Worm (Caenorhabditis elegans) whole organism, L4 larva: Measurements from ENCODE around the gene twk-20.
A peak's percentile ranks its signal among the peaks of the same experiment; 100 is the strongest.

ENCODE experiments used
- D1046.2 ChIP-seq: fragments of 200-800 bp; sonication (Bioruptor generic); IDR thresholded peaks from 2 replicates; pipeline ENCODE4 v1.3.6; 2022; ENCODE audit warnings: missing genetic modification characterization, missing compliant biosample characterization
- F26F4.8 ChIP-seq: fragments of 200-800 bp; sonication (Bioruptor generic); conservative IDR thresholded peaks from 2 replicates; pipeline ENCODE4 v1.3.6; 2022; ENCODE audit warnings: missing genetic modification characterization, missing compliant biosample characterization
- F37D6.2 ChIP-seq: sonication (generic microtip); optimal IDR thresholded peaks from 2 replicates; lab custom pipeline; 2016; ENCODE audit warnings: mild to moderate bottlenecking, missing genetic modification characterization, missing compliant biosample characterization
- R02D3.7 ChIP-seq: fragments of 150-350 bp; sonication (generic microtip); optimal IDR thresholded peaks from 3 replicates; lab custom pipeline; 2014; ENCODE audit warnings: missing biosample characterization, missing genetic modification characterization
- T26A8.4 ChIP-seq: fragments of 200-800 bp; sonication (Bioruptor generic); IDR thresholded peaks from 2 replicates; pipeline ENCODE4 v1.3.6; 2022; ENCODE audit warnings: missing genetic modification characterization, missing compliant biosample characterization
- Y48G9A.11 ChIP-seq: fragments of 200-800 bp; sonication (Bioruptor generic); IDR thresholded peaks from 2 replicates; pipeline ENCODE4 v1.3.6; 2022; ENCODE audit warnings: missing genetic modification reagents, missing genetic modification characterization, missing compliant biosample characterization
- Y5F2A.4 ChIP-seq: fragments of 200-800 bp; sonication (Bioruptor generic); optimal IDR thresholded peaks from 2 replicates; lab custom pipeline; 2018; ENCODE audit warnings: mild to moderate bottlenecking, missing genetic modification characterization, missing compliant biosample characterization
- Y75B8A.6 ChIP-seq: fragments of 200-800 bp; sonication (Bioruptor generic); IDR thresholded peaks from 2 replicates; pipeline ENCODE4 v1.3.6; 2022; ENCODE audit warnings: missing genetic modification reagents, missing genetic modification characterization, missing compliant biosample characterization
- ZK337.2 ChIP-seq: fragments of 200-800 bp; sonication (Bioruptor generic); IDR thresholded peaks from 2 replicates; pipeline ENCODE4 v1.3.6; 2022; ENCODE audit warnings: missing genetic modification reagents, missing genetic modification characterization, missing compliant biosample characterization
- ZK546.5 ChIP-seq, 2 experiments: sonication (generic microtip); optimal IDR thresholded peaks; 2 replicates each; lab custom pipeline; 2017; ENCODE audit warnings: missing biosample characterization in 2 of 2, missing genetic modification characterization in 2 of 2
- aha-1 ChIP-seq: fragments of 150-350 bp; peaks from one replicate; lab custom pipeline; 2014; ENCODE audit warnings: missing biosample characterization, missing genetic modification characterization
- attf-4 ChIP-seq: sonication (generic microtip); optimal IDR thresholded peaks from 3 replicates; lab custom pipeline; 2017; ENCODE audit warnings: missing biosample characterization, missing genetic modification characterization
- ceh-32 ChIP-seq: sonication (generic microtip); optimal IDR thresholded peaks from 2 replicates; lab custom pipeline; 2016; ENCODE audit warnings: mild to moderate bottlenecking, missing genetic modification characterization, missing compliant biosample characterization; ENCODE audit not compliant: poor library complexity
- ces-1 ChIP-seq: fragments of 150-350 bp; sonication (generic microtip); optimal IDR thresholded peaks from 4 replicates; lab custom pipeline; 2014; ENCODE audit warnings: missing biosample characterization, missing genetic modification reagents, missing genetic modification characterization
- daf-12 ChIP-seq: fragments of 150-350 bp; optimal IDR thresholded peaks from 2 replicates; lab custom pipeline; 2014; ENCODE audit warnings: missing biosample characterization, missing genetic modification reagents, missing genetic modification characterization
- daf-16 ChIP-seq, 3 experiments: sonication (generic microtip); optimal IDR thresholded peaks; 2 replicates each; lab custom pipeline; 2016 to 2017; ENCODE audit warnings: missing genetic modification characterization in 3 of 3, missing genetic modification reagents in 3 of 3, mild to moderate bottlenecking in 2 of 3, missing compliant biosample characterization in 2 of 3, missing biosample characterization in 1 of 3, moderate library complexity in 1 of 3
- daf-8 ChIP-seq: fragments of 200-800 bp; sonication (Bioruptor generic); IDR thresholded peaks from 2 replicates; pipeline ENCODE4 v1.3.6; 2022; ENCODE audit warnings: missing genetic modification characterization, missing compliant biosample characterization
- egl-43 ChIP-seq: fragments of 200-800 bp; sonication (Bioruptor generic); IDR thresholded peaks from 2 replicates; pipeline ENCODE4 v1.3.6; 2022; ENCODE audit warnings: missing genetic modification reagents, missing genetic modification characterization, missing compliant biosample characterization
- fkh-10 ChIP-seq: fragments of 150-350 bp; optimal IDR thresholded peaks from 2 replicates; lab custom pipeline; 2014; ENCODE audit warnings: missing biosample characterization, missing genetic modification reagents, missing genetic modification characterization
- hlh-11 ChIP-seq: fragments of 200-800 bp; sonication (Bioruptor generic); optimal IDR thresholded peaks from 2 replicates; lab custom pipeline; 2018; ENCODE audit warnings: mild to moderate bottlenecking, missing genetic modification characterization, missing compliant biosample characterization
- hlh-30 ChIP-seq: sonication (generic microtip); optimal IDR thresholded peaks from 2 replicates; lab custom pipeline; 2017; ENCODE audit warnings: antibody characterized with exemption, mild to moderate bottlenecking, missing genetic modification characterization, missing compliant biosample characterization; ENCODE audit not compliant: insufficient read depth
- hmg-1.1 ChIP-seq: fragments of 200-800 bp; sonication (Bioruptor generic); IDR thresholded peaks from 2 replicates; pipeline ENCODE4 v1.3.6; 2022; ENCODE audit warnings: missing genetic modification reagents, missing genetic modification characterization, missing compliant biosample characterization
- jun-1 ChIP-seq: fragments of 150-350 bp; optimal IDR thresholded peaks from 2 replicates; lab custom pipeline; 2014; ENCODE audit warnings: missing biosample characterization, missing genetic modification reagents, missing genetic modification characterization
- lin-13 ChIP-seq: fragments of 150-350 bp; optimal IDR thresholded peaks from 2 replicates; lab custom pipeline; 2014; ENCODE audit warnings: missing biosample characterization, missing genetic modification reagents, missing genetic modification characterization
- lin-15B ChIP-seq: fragments of 150-350 bp; sonication (generic microtip); optimal IDR thresholded peaks from 3 replicates; lab custom pipeline; 2014; ENCODE audit warnings: missing biosample characterization, missing genetic modification characterization
- lin-38 ChIP-seq: fragments of 200-800 bp; sonication (Bioruptor generic); IDR thresholded peaks from 2 replicates; pipeline ENCODE4 v1.3.6; 2022; ENCODE audit warnings: missing genetic modification reagents, missing genetic modification characterization, missing compliant biosample characterization
- madf-5 ChIP-seq, 2 experiments: fragments of 200-800 bp; sonication (Bioruptor generic); IDR thresholded peaks; 2 replicates each; pipeline ENCODE4 v1.3.6; 2022; ENCODE audit warnings: missing compliant biosample characterization in 2 of 2, missing genetic modification characterization in 2 of 2
- madf-9 ChIP-seq: fragments of 200-800 bp; sonication (Bioruptor generic); conservative IDR thresholded peaks from 2 replicates; pipeline ENCODE4 v1.3.6; 2022; ENCODE audit warnings: missing genetic modification reagents, missing genetic modification characterization, missing compliant biosample characterization
- mes-2 ChIP-seq: sonication (generic microtip); optimal IDR thresholded peaks from 2 replicates; lab custom pipeline; 2016; ENCODE audit warnings: missing genotype, mild to moderate bottlenecking, missing genetic modification characterization, missing compliant biosample characterization; ENCODE audit not compliant: poor library complexity, severe bottlenecking
- mxl-2 ChIP-seq: fragments of 200-800 bp; sonication (Bioruptor generic); conservative IDR thresholded peaks from 2 replicates; pipeline ENCODE4 v1.3.6; 2022; ENCODE audit warnings: missing genetic modification reagents, missing genetic modification characterization, missing compliant biosample characterization
- mxl-3 ChIP-seq: fragments of 200-800 bp; sonication (Bioruptor generic); optimal IDR thresholded peaks from 2 replicates; lab custom pipeline; 2018; ENCODE audit warnings: mild to moderate bottlenecking, missing genetic modification characterization, missing compliant biosample characterization
- nhr-237 ChIP-seq: sonication (generic microtip); optimal IDR thresholded peaks from 2 replicates; lab custom pipeline; 2017; ENCODE audit warnings: missing biosample characterization, missing genetic modification characterization
- nhr-28 ChIP-seq: fragments of 150-350 bp; optimal IDR thresholded peaks from 2 replicates; lab custom pipeline; 2014; ENCODE audit warnings: missing biosample characterization, missing genetic modification characterization
- nhr-48 ChIP-seq: sonication (generic microtip); optimal IDR thresholded peaks from 2 replicates; lab custom pipeline; 2016; ENCODE audit warnings: mild to moderate bottlenecking, missing genetic modification characterization, missing compliant biosample characterization
- nhr-77 ChIP-seq: fragments of 150-350 bp; optimal IDR thresholded peaks from 2 replicates; lab custom pipeline; 2014; ENCODE audit warnings: missing biosample characterization, missing genetic modification characterization
- pqm-1 ChIP-seq: sonication (generic microtip); optimal IDR thresholded peaks from 2 replicates; lab custom pipeline; 2017; ENCODE audit warnings: missing biosample characterization, missing genetic modification characterization
- rbr-2 ChIP-seq: sonication (generic microtip); optimal IDR thresholded peaks from 2 replicates; lab custom pipeline; 2016; ENCODE audit warnings: missing genotype, missing genetic modification characterization, missing compliant biosample characterization
- saeg-2 ChIP-seq: fragments of 200-800 bp; sonication (Bioruptor generic); IDR thresholded peaks from 2 replicates; pipeline ENCODE4 v1.3.6; 2022; ENCODE audit warnings: missing genetic modification reagents, missing genetic modification characterization, missing compliant biosample characterization
- skn-1 ChIP-seq: fragments of 150-350 bp; optimal IDR thresholded peaks from 2 replicates; lab custom pipeline; 2014; ENCODE audit warnings: missing biosample characterization, missing genetic modification characterization
- spr-1 ChIP-seq: sonication (generic microtip); optimal IDR thresholded peaks from 2 replicates; lab custom pipeline; 2016; ENCODE audit warnings: mild to moderate bottlenecking, missing genetic modification characterization, missing compliant biosample characterization
- spr-3 ChIP-seq: fragments of 200-800 bp; sonication (Bioruptor generic); optimal IDR thresholded peaks from 2 replicates; lab custom pipeline; 2018; ENCODE audit warnings: mild to moderate bottlenecking, missing genetic modification characterization, missing compliant biosample characterization
- tag-97 ChIP-seq: fragments of 200-800 bp; sonication (Bioruptor generic); IDR thresholded peaks from 2 replicates; pipeline ENCODE4 v1.3.6; 2022; ENCODE audit warnings: missing genetic modification characterization, missing compliant biosample characterization
- tra-1 ChIP-seq: fragments of 200-800 bp; sonication (Bioruptor generic); IDR thresholded peaks from 2 replicates; pipeline ENCODE4 v1.3.6; 2022; ENCODE audit warnings: missing genetic modification reagents, missing genetic modification characterization, missing compliant biosample characterization
- unc-62 ChIP-seq, 3 experiments: fragments of 150-350 bp in 1 of 3; sonication (generic microtip); optimal IDR thresholded peaks in 2 of 3; peaks in 1 of 3; 1 replicate in 1 of 3; 2 replicates in 2 of 3; lab custom pipeline; 2014 to 2017; ENCODE audit warnings: missing biosample characterization in 3 of 3, missing genetic modification characterization in 3 of 3, missing genetic modification reagents in 3 of 3, missing genotype in 1 of 3
- zip-11 ChIP-seq: fragments of 200-800 bp; sonication (Bioruptor generic); IDR thresholded peaks from 2 replicates; pipeline ENCODE4 v1.3.6; 2022; ENCODE audit warnings: missing genetic modification characterization, missing compliant biosample characterization
- ztf-11 ChIP-seq: fragments of 150-350 bp; optimal IDR thresholded peaks from 2 replicates; lab custom pipeline; 2014; ENCODE audit warnings: missing biosample characterization, missing genetic modification characterization

The twk-20 gene

ce11 chrX:13655769-13656168 is 16.1 kb downstream of the twk-20 start (continued):
- TF ChIP-seq Y75B8A.6 (GFP tag; lab: Robert Waterston, UW) (no peak), ceh-32 (tag; lab: Kevin White, UChicago) (no peak), Y48G9A.11 (peak; percentile 52; the same call in 1 of the 2 replicates), unc-62 (GFP tag; optimal IDR thresholded peaks at IDR 0.05 in 1 of 2; lab: Kevin White, UChicago) (no peak), unc-62 (tag; optimal IDR thresholded peaks at IDR 0.05; lab: Kevin White, UChicago) (no peak), skn-1 (tag; lab: Kevin White, UChicago) (no peak), F37D6.2 (tag; lab: Kevin White, UChicago) (no peak), pqm-1 (tag; lab: Kevin White, UChicago) (no peak), ztf-11 (no peak), daf-16 (GFP tag; optimal IDR thresholded peaks at IDR 0.05; lab: Kevin White, UChicago) (peak in 1 of 2 experiments; percentile 10), daf-16 (tag; optimal IDR thresholded peaks at IDR 0.05; lab: Kevin White, UChicago) (no peak), lin-13 (GFP tag; lab: Kevin White, UChicago) (peak; percentile 20), egl-43 (no peak), lin-15B (no peak), lin-38 (GFP tag; lab: Robert Waterston, UW) (peak; percentile 61), tag-97 (no peak), F26F4.8 (GFP tag; lab: Robert Waterston, UW) (0 out of 2 replicates have a peak, but pooled peaks have one; percentile 38), madf-9 (no peak), R02D3.7 (tag; lab: Kevin White, UChicago) (no peak), nhr-48 (no peak), madf-5 (GFP tag; IDR thresholded peaks at IDR 0.05; lab: Robert Waterston, UW) (no peak), tra-1 (GFP tag; lab: Robert Waterston, UW) (no peak), jun-1 (no peak), spr-3 (no peak), nhr-237 (tag; lab: Kevin White, UChicago) (no peak), hmg-1.1 (peak; percentile 14; the same call in 1 of the 2 replicates), Y5F2A.4 (no peak), hlh-30 (tag; lab: Kevin White, UChicago) (peak; percentile 10), saeg-2 (GFP tag; lab: Robert Waterston, UW) (no peak)
- TF ChIP-seq, all 104 proteins: peak for 12

ce11 chrX:13660206-13660605 is 20.5 kb downstream of the twk-20 start, which contains the start of gene C04A11.1:
TSS of gene C04A11.1 (plus strand) at chrX:13660506.
- no peak for TF ChIP-seq daf-12
- TF ChIP-seq rbr-2 (tag; lab: Kevin White, UChicago): no peak
- TF ChIP-seq ZK546.5 (tag; optimal IDR thresholded peaks at IDR 0.05; lab: Kevin White, UChicago): no peak
- no peak for TF ChIP-seq F26F4.8 (GFP tag; lab: Robert Waterston, UW)
- no peak for TF ChIP-seq T26A8.4 (GFP tag; lab: Robert Waterston, UW)
- no peak for TF ChIP-seq daf-8
- TF ChIP-seq ces-1 (GFP tag; lab: Kevin White, UChicago): no peak
- TF ChIP-seq ZK337.2 (GFP tag; lab: Robert Waterston, UW): no peak
- no peak for TF ChIP-seq spr-3
- TF ChIP-seq zip-11 (GFP tag; lab: Robert Waterston, UW): no peak

DNA sequence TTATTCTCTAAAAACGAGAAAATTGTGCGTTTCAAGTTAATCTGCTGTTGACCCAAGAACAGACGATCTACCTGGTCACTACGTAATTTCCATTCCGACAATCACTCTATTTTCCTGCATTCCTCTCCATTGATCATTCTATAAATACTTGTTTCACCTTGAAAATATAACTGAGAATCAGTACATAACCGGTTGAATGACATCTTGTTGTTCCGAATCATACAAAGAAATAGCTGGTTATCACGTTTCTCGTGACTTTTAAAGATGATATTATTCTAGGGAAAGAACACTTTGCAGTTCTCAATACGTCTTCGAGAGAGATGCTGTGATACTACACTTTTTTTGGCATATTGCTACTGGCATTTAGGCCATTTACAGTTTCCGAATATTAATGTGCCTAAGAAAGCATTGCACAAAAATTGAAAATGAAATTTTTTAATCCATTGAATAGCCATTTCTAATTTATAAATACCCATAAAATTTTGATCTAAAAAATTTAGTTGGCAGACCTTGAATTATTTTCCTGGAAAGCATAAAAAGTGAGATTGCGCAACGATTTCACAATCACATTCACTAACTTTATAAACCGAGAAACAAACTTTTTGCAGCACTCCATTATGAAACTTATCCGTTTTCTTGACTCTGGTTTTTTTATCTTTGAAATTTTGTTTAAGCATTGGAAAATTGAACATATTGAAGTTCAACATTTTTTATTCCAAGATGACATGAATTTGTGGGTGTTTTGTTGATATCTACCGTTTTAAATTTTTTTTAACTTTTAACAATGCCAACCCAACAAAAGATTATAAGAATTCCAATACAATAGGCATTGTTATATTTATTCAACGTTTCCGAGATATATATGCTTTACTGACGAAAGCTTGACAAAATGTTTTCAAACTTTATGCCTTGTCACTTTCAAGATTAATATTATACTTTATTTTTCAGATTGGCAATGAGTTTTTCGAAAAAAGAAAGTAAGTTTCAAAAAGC is 24.3 kb downstream of the twk-20 start, which contains the start of gene C04A11.5:
Gene C04A11.5 (plus strand): TSS at position 943 of the 993 bp plus-strand sequence.
- TF ChIP-seq madf-9 (no peak), spr-1 (tag; lab: Kevin White, UChicago) (no peak), D1046.2 (GFP tag; lab: Robert Waterston, UW) (no peak), ztf-11 (no peak), hlh-11 (tag; lab: Kevin White, UChicago) (peak; percentile 22), attf-4 (no peak), mxl-2 (GFP tag; lab: Robert Waterston, UW) (no peak), fkh-10 (GFP tag; lab: Kevin White, UChicago) (no peak), mes-2 (tag; lab: Kevin White, UChicago) (no peak), nhr-77 (no peak), nhr-28 (peak; percentile 60), daf-16 (GFP tag; optimal IDR thresholded peaks at IDR 0.05; lab: Kevin White, UChicago) (no peak), daf-16 (tag; optimal IDR thresholded peaks at IDR 0.05; lab: Kevin White, UChicago) (no peak), hlh-30 (tag; lab: Kevin White, UChicago) (peak; percentile 45), nhr-237 (tag; lab: Kevin White, UChicago) (no peak), F26F4.8 (GFP tag; lab: Robert Waterston, UW) (no peak), mxl-3 (GFP tag; lab: Kevin White, UChicago) (peak; percentile 21), aha-1 (no peak)
